Fruit fly (Drosophila melanogaster) whole organism, adult: ENCODE measurements around the gene CG4438.

Experiments used
- CG11617 ChIP-seq: fragments of 200-800 bp; sonication (Bioruptor generic); optimal IDR thresholded peaks from 2 replicates; lab custom pipeline; 2017; ENCODE audit warnings: mild to moderate bottlenecking, missing biosample characterization, missing genetic modification reagents, missing genetic modification characterization
- CG14711 ChIP-seq: fragments of 200-800 bp; sonication (Bioruptor generic); optimal IDR thresholded peaks from 2 replicates; lab custom pipeline; 2018; ENCODE audit warnings: missing biosample characterization, mild to moderate bottlenecking, missing genetic modification characterization, moderate library complexity
- CG1620 ChIP-seq: fragments of 200-800 bp; sonication (Bioruptor generic); optimal IDR thresholded peaks from 2 replicates; lab custom pipeline; 2016; ENCODE audit warnings: missing biosample characterization, missing genetic modification characterization
- CG7101 ChIP-seq: fragments of 200-800 bp; sonication (Bioruptor generic); optimal IDR thresholded peaks from 2 replicates; lab custom pipeline; 2018; ENCODE audit warnings: missing biosample characterization, mild to moderate bottlenecking, missing genetic modification characterization, moderate library complexity
- Hr96 ChIP-seq: fragments of 200-800 bp; sonication (Bioruptor generic); optimal IDR thresholded peaks from 2 replicates; lab custom pipeline; 2016; ENCODE audit warnings: missing biosample characterization, missing genetic modification characterization
- Mnt ChIP-seq: fragments of 200-800 bp; sonication (Bioruptor generic); optimal IDR thresholded peaks from 2 replicates; lab custom pipeline; 2016; ENCODE audit warnings: missing biosample characterization, mild to moderate bottlenecking, missing genetic modification characterization
- cnc ChIP-seq, 2 experiments: fragments of >200 bp; optimal IDR thresholded peaks; 2 replicates each; lab custom pipeline; 2017
- ovo ChIP-seq: fragments of 200-800 bp; sonication (Bioruptor generic); optimal IDR thresholded peaks from 2 replicates; lab custom pipeline; 2016; ENCODE audit warnings: missing biosample characterization, missing genetic modification characterization

- TF ChIP-seq CG7101 (tag; lab: Kevin White, UChicago) = no peak
- no peak for TF ChIP-seq Hr96
- TF ChIP-seq ovo (GFP tag; lab: Kevin White, UChicago) = no peak
- no peak for TF ChIP-seq cnc (optimal IDR thresholded peaks at IDR 0.05; lab: Kevin White, UChicago)
- no peak for TF ChIP-seq CG11617
- TF ChIP-seq CG1620 (GFP tag; lab: Kevin White, UChicago) = no peak
- TF ChIP-seq Mnt (GFP tag; lab: Kevin White, UChicago) = no peak
- TF ChIP-seq CG14711 (tag; lab: Kevin White, UChicago) = no peak
Observed at dm6 chr2L:9397888-9398287, at the start of gene CG4438.
